Worm (Caenorhabditis elegans): ENCODE measurements around the gene swsn-6.

Gene swsn-6

ce11 chrIV:5438705-5439104, 43.9 kb downstream of the swsn-6 start, which contains the start of gene mgl-3:
TSS of gene mgl-3 (plus strand) at chrIV:5439005.
- TF ChIP-seq zag-1 (tag; optimal IDR thresholded peaks at IDR 0.05) (no peak), nhr-77 (tag; optimal IDR thresholded peaks at IDR 0.05) (no peak), lin-39 (tag; optimal IDR thresholded peaks at IDR 0.05) (no peak)
